Worm (Caenorhabditis elegans) whole organism, L4 larva: ENCODE measurements around the gene zipt-2.2.

Source experiments
- D1046.2 ChIP-seq: fragments of 200-800 bp; sonication (Bioruptor generic); IDR thresholded peaks from 2 replicates; pipeline ENCODE4 v1.3.6; 2022; ENCODE audit warnings: missing genetic modification characterization, missing compliant biosample characterization
- F37D6.2 ChIP-seq: sonication (generic microtip); optimal IDR thresholded peaks from 2 replicates; lab custom pipeline; 2016; ENCODE audit warnings: mild to moderate bottlenecking, missing genetic modification characterization, missing compliant biosample characterization
- F49E8.2 ChIP-seq: sonication (generic microtip); optimal IDR thresholded peaks from 2 replicates; lab custom pipeline; 2016; ENCODE audit warnings: missing compliant biosample characterization, mild to moderate bottlenecking, missing genetic modification characterization, borderline replicate concordance
- Y48G9A.11 ChIP-seq: fragments of 200-800 bp; sonication (Bioruptor generic); IDR thresholded peaks from 2 replicates; pipeline ENCODE4 v1.3.6; 2022; ENCODE audit warnings: missing genetic modification reagents, missing genetic modification characterization, missing compliant biosample characterization
- ZK546.5 ChIP-seq, 2 experiments: sonication (generic microtip); optimal IDR thresholded peaks; 2 replicates each; lab custom pipeline; 2017; ENCODE audit warnings: missing biosample characterization in 2 of 2, missing genetic modification characterization in 2 of 2
- aha-1 ChIP-seq: fragments of 150-350 bp; peaks from one replicate; lab custom pipeline; 2014; ENCODE audit warnings: missing biosample characterization, missing genetic modification characterization
- aly-2 ChIP-seq: sonication (generic microtip); optimal IDR thresholded peaks from 2 replicates; lab custom pipeline; 2018; ENCODE audit warnings: missing biosample characterization, missing genetic modification characterization
- ama-1 ChIP-seq: fragments of 150-350 bp; optimal IDR thresholded peaks from 2 replicates; lab custom pipeline; 2014; ENCODE audit warnings: inconsistent platforms, mixed read lengths
- ceh-32 ChIP-seq: sonication (generic microtip); optimal IDR thresholded peaks from 2 replicates; lab custom pipeline; 2016; ENCODE audit warnings: mild to moderate bottlenecking, missing genetic modification characterization, missing compliant biosample characterization; ENCODE audit not compliant: poor library complexity
- ceh-44 ChIP-seq: fragments of 200-800 bp; sonication (Bioruptor generic); IDR thresholded peaks from 2 replicates; pipeline ENCODE4 v1.3.6; 2022; ENCODE audit warnings: missing genetic modification reagents, missing genetic modification characterization, missing compliant biosample characterization
- ces-1 ChIP-seq: fragments of 150-350 bp; sonication (generic microtip); optimal IDR thresholded peaks from 4 replicates; lab custom pipeline; 2014; ENCODE audit warnings: missing biosample characterization, missing genetic modification reagents, missing genetic modification characterization
- cey-2 ChIP-seq: sonication (generic microtip); optimal IDR thresholded peaks from 3 replicates; lab custom pipeline; 2017; ENCODE audit warnings: missing genetic modification characterization, mild to moderate bottlenecking, missing compliant biosample characterization, antibody characterized with exemption, borderline replicate concordance; ENCODE audit not compliant: insufficient read depth
- daf-8 ChIP-seq: fragments of 200-800 bp; sonication (Bioruptor generic); IDR thresholded peaks from 2 replicates; pipeline ENCODE4 v1.3.6; 2022; ENCODE audit warnings: missing genetic modification characterization, missing compliant biosample characterization
- dmd-8 ChIP-seq: fragments of 200-800 bp; sonication (Bioruptor generic); IDR thresholded peaks from 2 replicates; pipeline ENCODE4 v1.3.6; 2022; ENCODE audit warnings: missing genetic modification characterization, missing compliant biosample characterization
- dmd-9 ChIP-seq: fragments of 200-800 bp; sonication (Bioruptor generic); IDR thresholded peaks from 2 replicates; pipeline ENCODE4 v1.3.6; 2022; ENCODE audit warnings: missing genetic modification reagents, missing genetic modification characterization, missing compliant biosample characterization
- duxl-1 ChIP-seq: sonication (generic microtip); optimal IDR thresholded peaks from 2 replicates; lab custom pipeline; 2016; ENCODE audit warnings: mild to moderate bottlenecking, missing genetic modification characterization, moderate library complexity, missing compliant biosample characterization; ENCODE audit not compliant: poor library complexity
- dve-1 ChIP-seq: sonication (generic microtip); optimal IDR thresholded peaks from 2 replicates; lab custom pipeline; 2017; ENCODE audit warnings: antibody characterized with exemption, mild to moderate bottlenecking, missing genetic modification characterization, missing compliant biosample characterization; ENCODE audit not compliant: insufficient read depth
- egl-27 ChIP-seq: sonication (generic microtip); optimal IDR thresholded peaks from 3 replicates; lab custom pipeline; 2017; ENCODE audit warnings: missing biosample characterization, missing genetic modification reagents, missing genetic modification characterization
- hlh-30 ChIP-seq: sonication (generic microtip); optimal IDR thresholded peaks from 2 replicates; lab custom pipeline; 2017; ENCODE audit warnings: antibody characterized with exemption, mild to moderate bottlenecking, missing genetic modification characterization, missing compliant biosample characterization; ENCODE audit not compliant: insufficient read depth
- hmg-1.1 ChIP-seq: fragments of 200-800 bp; sonication (Bioruptor generic); IDR thresholded peaks from 2 replicates; pipeline ENCODE4 v1.3.6; 2022; ENCODE audit warnings: missing genetic modification reagents, missing genetic modification characterization, missing compliant biosample characterization
- jun-1 ChIP-seq: fragments of 150-350 bp; optimal IDR thresholded peaks from 2 replicates; lab custom pipeline; 2014; ENCODE audit warnings: missing biosample characterization, missing genetic modification reagents, missing genetic modification characterization
- lin-15B ChIP-seq: fragments of 150-350 bp; sonication (generic microtip); optimal IDR thresholded peaks from 3 replicates; lab custom pipeline; 2014; ENCODE audit warnings: missing biosample characterization, missing genetic modification characterization
- lin-29 ChIP-seq: fragments of 200-800 bp; sonication (Bioruptor generic); IDR thresholded peaks from 2 replicates; pipeline ENCODE4 v1.3.6; 2022; ENCODE audit warnings: missing genetic modification reagents, missing genetic modification characterization, missing compliant biosample characterization
- lin-38 ChIP-seq: fragments of 200-800 bp; sonication (Bioruptor generic); IDR thresholded peaks from 2 replicates; pipeline ENCODE4 v1.3.6; 2022; ENCODE audit warnings: missing genetic modification reagents, missing genetic modification characterization, missing compliant biosample characterization
- lir-3 ChIP-seq: sonication (generic microtip); optimal IDR thresholded peaks from 2 replicates; lab custom pipeline; 2016; ENCODE audit warnings: mild to moderate bottlenecking, missing genetic modification characterization, missing compliant biosample characterization
- madf-9 ChIP-seq: fragments of 200-800 bp; sonication (Bioruptor generic); conservative IDR thresholded peaks from 2 replicates; pipeline ENCODE4 v1.3.6; 2022; ENCODE audit warnings: missing genetic modification reagents, missing genetic modification characterization, missing compliant biosample characterization
- mdt-29 ChIP-seq: fragments of 200-800 bp; sonication (Bioruptor generic); IDR thresholded peaks from 2 replicates; pipeline ENCODE4 v1.3.6; 2022; ENCODE audit warnings: missing genetic modification reagents, missing genetic modification characterization, missing compliant biosample characterization
- mxl-2 ChIP-seq: fragments of 200-800 bp; sonication (Bioruptor generic); conservative IDR thresholded peaks from 2 replicates; pipeline ENCODE4 v1.3.6; 2022; ENCODE audit warnings: missing genetic modification reagents, missing genetic modification characterization, missing compliant biosample characterization
- nhr-10 ChIP-seq: fragments of 150-350 bp; optimal IDR thresholded peaks from 2 replicates; lab custom pipeline; 2014; ENCODE audit warnings: missing biosample characterization, missing genetic modification characterization
- nhr-11 ChIP-seq: fragments of 150-350 bp; optimal IDR thresholded peaks from 2 replicates; lab custom pipeline; 2014; ENCODE audit warnings: missing biosample characterization, missing genetic modification characterization
- nhr-25 ChIP-seq: sonication (generic microtip); optimal IDR thresholded peaks from 2 replicates; lab custom pipeline; 2017; ENCODE audit warnings: missing genetic modification characterization, mild to moderate bottlenecking, missing compliant biosample characterization, antibody characterized with exemption, moderate library complexity, borderline replicate concordance; ENCODE audit not compliant: insufficient read depth
- nhr-28 ChIP-seq: fragments of 150-350 bp; optimal IDR thresholded peaks from 2 replicates; lab custom pipeline; 2014; ENCODE audit warnings: missing biosample characterization, missing genetic modification characterization
- nhr-48 ChIP-seq: sonication (generic microtip); optimal IDR thresholded peaks from 2 replicates; lab custom pipeline; 2016; ENCODE audit warnings: mild to moderate bottlenecking, missing genetic modification characterization, missing compliant biosample characterization
- nhr-77 ChIP-seq: fragments of 150-350 bp; optimal IDR thresholded peaks from 2 replicates; lab custom pipeline; 2014; ENCODE audit warnings: missing biosample characterization, missing genetic modification characterization
- php-3 ChIP-seq: fragments of 200-800 bp; sonication (Bioruptor generic); IDR thresholded peaks from 2 replicates; pipeline ENCODE4 v1.3.6; 2022; ENCODE audit warnings: missing genetic modification reagents, missing genetic modification characterization, missing compliant biosample characterization
- pqm-1 ChIP-seq: sonication (generic microtip); optimal IDR thresholded peaks from 2 replicates; lab custom pipeline; 2017; ENCODE audit warnings: missing biosample characterization, missing genetic modification characterization
- saeg-2 ChIP-seq: fragments of 200-800 bp; sonication (Bioruptor generic); IDR thresholded peaks from 2 replicates; pipeline ENCODE4 v1.3.6; 2022; ENCODE audit warnings: missing genetic modification reagents, missing genetic modification characterization, missing compliant biosample characterization
- set-16 ChIP-seq: fragments of 200-800 bp; sonication (Bioruptor generic); IDR thresholded peaks from 2 replicates; pipeline ENCODE4 v1.3.6; 2022; ENCODE audit warnings: missing genetic modification reagents, missing genetic modification characterization, missing compliant biosample characterization
- skn-1 ChIP-seq: fragments of 150-350 bp; optimal IDR thresholded peaks from 2 replicates; lab custom pipeline; 2014; ENCODE audit warnings: missing biosample characterization, missing genetic modification characterization
- spr-1 ChIP-seq: sonication (generic microtip); optimal IDR thresholded peaks from 2 replicates; lab custom pipeline; 2016; ENCODE audit warnings: mild to moderate bottlenecking, missing genetic modification characterization, missing compliant biosample characterization
- spr-3 ChIP-seq: fragments of 200-800 bp; sonication (Bioruptor generic); optimal IDR thresholded peaks from 2 replicates; lab custom pipeline; 2018; ENCODE audit warnings: mild to moderate bottlenecking, missing genetic modification characterization, missing compliant biosample characterization
- tag-97 ChIP-seq: fragments of 200-800 bp; sonication (Bioruptor generic); IDR thresholded peaks from 2 replicates; pipeline ENCODE4 v1.3.6; 2022; ENCODE audit warnings: missing genetic modification characterization, missing compliant biosample characterization
- tra-1 ChIP-seq: fragments of 200-800 bp; sonication (Bioruptor generic); IDR thresholded peaks from 2 replicates; pipeline ENCODE4 v1.3.6; 2022; ENCODE audit warnings: missing genetic modification reagents, missing genetic modification characterization, missing compliant biosample characterization
- unc-62 ChIP-seq, 3 experiments: fragments of 150-350 bp in 1 of 3; sonication (generic microtip); optimal IDR thresholded peaks in 2 of 3; peaks in 1 of 3; 1 replicate in 1 of 3; 2 replicates in 2 of 3; lab custom pipeline; 2014 to 2017; ENCODE audit warnings: missing biosample characterization in 3 of 3, missing genetic modification characterization in 3 of 3, missing genetic modification reagents in 3 of 3, missing genotype in 1 of 3
- zfp-3 ChIP-seq: fragments of 200-800 bp; sonication (Bioruptor generic); conservative IDR thresholded peaks from 2 replicates; pipeline ENCODE4 v1.3.6; 2022; ENCODE audit warnings: missing genetic modification reagents, missing genetic modification characterization, missing compliant biosample characterization
- zip-11 ChIP-seq: fragments of 200-800 bp; sonication (Bioruptor generic); IDR thresholded peaks from 2 replicates; pipeline ENCODE4 v1.3.6; 2022; ENCODE audit warnings: missing genetic modification characterization, missing compliant biosample characterization
- ztf-11 ChIP-seq: fragments of 150-350 bp; optimal IDR thresholded peaks from 2 replicates; lab custom pipeline; 2014; ENCODE audit warnings: missing biosample characterization, missing genetic modification characterization

Gene zipt-2.2

DNA sequence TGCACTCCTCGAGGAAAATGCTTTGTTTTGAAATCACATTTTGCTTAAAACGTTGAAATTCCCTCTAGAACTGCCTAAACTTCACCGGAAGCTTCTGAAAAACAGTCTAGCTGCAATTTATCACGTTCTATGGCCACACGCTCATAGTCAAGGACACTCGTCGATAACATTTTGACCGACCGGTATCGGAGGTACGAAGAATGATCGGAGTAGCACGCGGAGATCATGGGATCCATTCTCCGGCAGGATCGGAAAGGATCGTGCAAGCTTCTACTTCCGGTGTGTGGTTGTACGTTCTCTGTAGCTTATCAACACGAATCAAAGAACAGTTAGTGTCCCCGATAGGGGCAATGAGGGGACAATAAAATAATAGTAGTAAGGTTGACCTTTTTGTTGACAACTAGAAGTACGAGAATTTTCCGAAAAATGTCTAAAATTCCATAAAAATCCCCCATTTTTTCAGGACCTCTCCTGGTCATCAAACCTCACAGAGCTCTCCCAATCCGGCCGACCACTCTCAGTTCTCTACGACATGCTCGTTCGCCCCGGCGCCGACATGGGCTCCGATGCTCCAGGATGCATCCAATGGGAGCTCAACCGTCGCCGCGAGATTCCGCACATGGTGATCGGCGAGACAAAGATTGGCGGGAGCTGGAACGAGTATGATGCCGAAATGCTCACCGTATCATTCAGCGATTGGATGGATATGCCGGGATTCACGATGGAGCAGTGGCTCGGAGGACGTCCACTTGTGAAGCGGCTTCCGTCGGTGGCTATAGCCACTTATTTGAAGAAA is 18.9 kb downstream of the zipt-2.2 start (continued):
- no peak for TF ChIP-seq madf-9 (GFP tag; lab: Robert Waterston, UW)
- no peak for TF ChIP-seq hmg-1.1 (GFP tag; lab: Robert Waterston, UW)
- no peak for TF ChIP-seq spr-1
- TF ChIP-seq set-16: peak; percentile 84
- TF ChIP-seq jun-1 (tag; lab: Kevin White, UChicago): no peak
- no peak for TF ChIP-seq nhr-10 (tag; lab: Kevin White, UChicago)
- TF ChIP-seq nhr-77 (tag; lab: Kevin White, UChicago): no peak
- TF ChIP-seq pqm-1 (tag; lab: Kevin White, UChicago): no peak
- TF ChIP-seq tag-97 (GFP tag; lab: Robert Waterston, UW): no peak
- TF ChIP-seq hlh-30 (tag; lab: Kevin White, UChicago): peak; percentile 85
- peak; percentile 47 for TF ChIP-seq dve-1 (tag; lab: Kevin White, UChicago)
- peak; percentile 98 for TF ChIP-seq aha-1 (tag; lab: Kevin White, UChicago)
- TF ChIP-seq php-3 (GFP tag; lab: Robert Waterston, UW): no peak
- no peak for TF ChIP-seq aly-2 (tag; lab: Kevin White, UChicago)
- no peak for TF ChIP-seq mdt-29 (GFP tag; lab: Robert Waterston, UW)
- no peak for TF ChIP-seq ZK546.5 (tag; optimal IDR thresholded peaks at IDR 0.05; lab: Kevin White, UChicago)
- TF ChIP-seq daf-8 (GFP tag; lab: Robert Waterston, UW): no peak
- TF ChIP-seq ceh-44 (GFP tag; lab: Robert Waterston, UW): no peak
- peak in 1 of 2 experiments; percentile 74 for TF ChIP-seq unc-62 (GFP tag; optimal IDR thresholded peaks at IDR 0.05 in 1 of 2; lab: Kevin White, UChicago)
- TF ChIP-seq unc-62 (tag; optimal IDR thresholded peaks at IDR 0.05; lab: Kevin White, UChicago): no peak

DNA sequence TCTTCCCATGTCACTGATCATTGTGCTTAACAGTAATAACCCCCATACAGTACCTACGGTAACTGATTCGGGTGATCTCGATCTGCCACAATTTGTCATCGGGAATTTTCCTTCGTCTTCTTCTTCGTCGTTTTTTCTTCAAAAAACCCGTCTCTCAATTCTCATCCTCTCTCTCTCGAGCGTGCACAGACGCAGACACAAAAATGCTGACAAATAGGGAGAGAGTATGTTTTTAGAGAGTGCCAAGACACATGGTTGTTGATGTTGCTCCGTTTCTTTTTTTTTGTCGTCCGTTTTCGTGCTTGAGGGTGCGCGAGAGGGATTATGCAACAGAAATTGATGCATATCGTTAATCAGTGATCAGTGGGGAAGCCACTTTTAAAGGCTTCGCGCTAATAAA is 19.8 kb downstream of the zipt-2.2 start:
- TF ChIP-seq tra-1 (GFP tag; lab: Robert Waterston, UW) (no peak), Y48G9A.11 (GFP tag; lab: Robert Waterston, UW) (no peak), lir-3 (no peak), lin-38 (0 out of 2 replicates have a peak, but pooled peaks have one; percentile 33), ceh-32 (tag; lab: Kevin White, UChicago) (no peak), F49E8.2 (tag; lab: Kevin White, UChicago) (no peak), saeg-2 (GFP tag; lab: Robert Waterston, UW) (no peak), spr-3 (GFP tag; lab: Kevin White, UChicago) (no peak), ces-1 (GFP tag; lab: Kevin White, UChicago) (no peak), ama-1 (lab: Kevin White, UChicago) (no peak), daf-8 (GFP tag; lab: Robert Waterston, UW) (no peak), tag-97 (GFP tag; lab: Robert Waterston, UW) (0 out of 2 replicates have a peak, but pooled peaks have one; percentile 44), lin-29 (GFP tag; lab: Robert Waterston, UW) (no peak), zfp-3 (GFP tag; lab: Robert Waterston, UW) (no peak), zip-11 (GFP tag; lab: Robert Waterston, UW) (no peak), nhr-11 (peak; percentile 28), nhr-28 (tag; lab: Kevin White, UChicago) (peak; percentile 90), nhr-48 (tag; lab: Kevin White, UChicago) (peak; percentile 37), dmd-8 (GFP tag; lab: Robert Waterston, UW) (no peak), nhr-77 (tag; lab: Kevin White, UChicago) (no peak), skn-1 (no peak), cey-2 (tag; lab: Kevin White, UChicago) (no peak), dmd-9 (no peak), ztf-11 (no peak), mxl-2 (GFP tag; lab: Robert Waterston, UW) (no peak), lin-15B (tag; lab: Kevin White, UChicago) (no peak), D1046.2 (GFP tag; lab: Robert Waterston, UW) (no peak), egl-27 (no peak), php-3 (GFP tag; lab: Robert Waterston, UW) (no peak), duxl-1 (tag; lab: Kevin White, UChicago) (peak; percentile 18), F37D6.2 (tag; lab: Kevin White, UChicago) (no peak), nhr-25 (tag; lab: Kevin White, UChicago) (no peak)
